Fruit fly (Drosophila melanogaster): ENCODE data around the gene CG14073.

CG14073 gene

DNA sequence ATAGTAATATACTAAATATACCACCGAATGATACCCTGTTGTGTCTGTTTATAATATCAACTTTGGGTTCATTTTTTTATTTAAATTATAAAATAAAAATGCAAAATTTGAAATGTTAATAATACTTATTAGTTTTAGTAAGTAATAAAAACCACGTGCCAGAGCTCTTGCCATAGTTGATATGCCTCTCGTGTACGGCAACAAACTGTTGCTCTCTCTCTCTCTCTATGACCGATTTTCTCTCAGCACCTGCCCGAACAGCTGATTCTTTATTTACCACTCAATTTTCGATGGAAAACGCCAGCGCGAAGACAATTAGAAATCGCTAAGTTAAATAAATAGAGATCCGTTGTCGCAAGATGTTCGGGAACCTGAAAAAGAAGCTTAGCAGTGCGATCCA, 47.0 kb upstream of the CG14073 start, which contains the start of gene Dysb (continued):
- TF ChIP-seq crc (GFP tag; optimal IDR thresholded peaks at IDR 0.05) (peak; percentile 42), Neu2 (GFP tag; optimal IDR thresholded peaks at IDR 0.05; ENCODE audit: borderline replicate concordance) (no peak), CG10147 (GFP tag; optimal IDR thresholded peaks at IDR 0.05) (peak; percentile 81), pfk (GFP tag; optimal IDR thresholded peaks at IDR 0.05) (peak; percentile 38), fd102C (GFP tag; optimal IDR thresholded peaks at IDR 0.05) (peak; percentile 41), Kr (GFP tag; optimal IDR thresholded peaks at IDR 0.05) (no peak), chinmo (GFP tag; IDR thresholded peaks at IDR 0.05; ENCODE audit: partially characterized antibody) (no peak), Hand (GFP tag; optimal IDR thresholded peaks at IDR 0.05) (peak; percentile 81), CG2889 (GFP tag; IDR thresholded peaks at IDR 0.05) (peak; percentile 76), Mes4 (GFP tag; optimal IDR thresholded peaks at IDR 0.05) (peak; percentile 27), Xbp1 (GFP tag; optimal IDR thresholded peaks at IDR 0.05) (peak; percentile 89), CG10209 (GFP tag; optimal IDR thresholded peaks at IDR 0.05) (peak; percentile 88), ken (GFP tag; IDR thresholded peaks at IDR 0.05) (peak; percentile 77; the same call in 1 of the 3 replicates), Fer3 (tag; optimal IDR thresholded peaks at IDR 0.05) (peak; percentile 91), CG30431 (GFP tag; optimal IDR thresholded peaks at IDR 0.05) (peak; percentile 59), CG4820 (GFP tag; optimal IDR thresholded peaks at IDR 0.05) (peak; percentile 63), yki (optimal IDR thresholded peaks at IDR 0.05) (no peak), toy (GFP tag; IDR thresholded peaks at IDR 0.05) (peak; percentile 77; the same call in 1 of the 2 replicates), CG4404 (GFP tag; IDR thresholded peaks at IDR 0.05) (no peak), grau (tag; optimal IDR thresholded peaks at IDR 0.05) (peak; percentile 88), CG15479 (GFP tag; optimal IDR thresholded peaks at IDR 0.05) (no peak), CG7357 (GFP tag; IDR thresholded peaks at IDR 0.05) (peak; percentile 60; the same call in 1 of the 3 replicates), Blimp-1 (GFP tag; optimal IDR thresholded peaks at IDR 0.05) (peak; percentile 88), CG33213 (GFP tag; optimal IDR thresholded peaks at IDR 0.05) (peak; percentile 20), bcd (GFP tag; optimal IDR thresholded peaks at IDR 0.05) (peak; percentile 81), kni (GFP tag; optimal IDR thresholded peaks at IDR 0.05) (peak; percentile 70), Eip74EF (GFP tag; optimal IDR thresholded peaks at IDR 0.05) (peak in 1 of 2 experiments; percentile 78), CG11696 (GFP tag; IDR thresholded peaks at IDR 0.05) (peak; percentile 91), Bgb (GFP tag; IDR thresholded peaks at IDR 0.05; ENCODE audit: partially characterized antibody) (no peak), CG2712 (tag; optimal IDR thresholded peaks at IDR 0.05) (peak; percentile 94), aop (GFP tag; IDR thresholded peaks at IDR 0.05) (peak; percentile 74), CG31365 (tag; optimal IDR thresholded peaks at IDR 0.05) (peak; percentile 60), CG7987 (GFP tag; optimal IDR thresholded peaks at IDR 0.05) (peak; percentile 70), dan (GFP tag; IDR thresholded peaks at IDR 0.05) (no peak), Dek (tag; optimal IDR thresholded peaks at IDR 0.05) (peak; percentile 92), Six4 (GFP tag; optimal IDR thresholded peaks at IDR 0.05) (peak; percentile 72), nerfin-1 (tag; optimal IDR thresholded peaks at IDR 0.05) (peak; percentile 76), CG10979 (tag; optimal IDR thresholded peaks at IDR 0.05) (peak; percentile 86), CG6791 (GFP tag; IDR thresholded peaks at IDR 0.05; ENCODE audit: partially characterized antibody) (no peak), scrt (GFP tag; optimal IDR thresholded peaks at IDR 0.05) (peak; percentile 93), Dfd (GFP tag; optimal IDR thresholded peaks at IDR 0.05) (no peak), danr (GFP tag; IDR thresholded peaks at IDR 0.05) (peak; percentile 69; the same call in 1 of the 2 replicates), fd96Cb (tag; optimal IDR thresholded peaks at IDR 0.05) (peak; percentile 78), onecut (GFP tag; IDR thresholded peaks at IDR 0.05) (peak; percentile 86), sc (optimal IDR thresholded peaks at IDR 0.05) (no peak), sc (GFP tag; optimal IDR thresholded peaks at IDR 0.05) (peak; percentile 66), CG11456 (GFP tag; IDR thresholded peaks at IDR 0.05) (no peak; the same call in 2 of the 3 replicates), Dll (GFP tag; IDR thresholded peaks at IDR 0.05; ENCODE audit: partially characterized antibody) (peak; percentile 60; the same call in 3 of the 4 replicates), CG34422 (GFP tag; IDR thresholded peaks at IDR 0.05) (peak; percentile 89), z (GFP tag; IDR thresholded peaks at IDR 0.05) (peak; percentile 70; the same call in 1 of the 3 replicates)

Data from whole organism, embryonic.